Worm (Caenorhabditis elegans) whole organism, midembryonic: ENCODE results near the gene C27F2.7.

ENCODE experiments used
- T22C8.4 ChIP-seq: fragments of 200-800 bp; sonication (Bioruptor generic); IDR thresholded peaks from 2 replicates; pipeline ENCODE4 v1.3.6; 2022; ENCODE audit warnings: missing genetic modification characterization, missing compliant biosample characterization
- cog-1 ChIP-seq: sonication (generic microtip); optimal IDR thresholded peaks from 2 replicates; lab custom pipeline; 2016; ENCODE audit warnings: missing genetic modification characterization, missing compliant biosample characterization
- flt-1 ChIP-seq: fragments of 200-800 bp; sonication (Bioruptor generic); IDR thresholded peaks from 2 replicates; pipeline ENCODE4 v1.3.6; 2022; ENCODE audit warnings: missing genetic modification characterization, missing compliant biosample characterization
- klf-2 ChIP-seq: fragments of 200-800 bp; sonication (Bioruptor generic); conservative IDR thresholded peaks from 2 replicates; pipeline ENCODE4 v1.3.6; 2022; ENCODE audit warnings: missing genetic modification reagents, missing genetic modification characterization, missing compliant biosample characterization
- med-1 ChIP-seq: sonication (generic microtip); optimal IDR thresholded peaks from 2 replicates; lab custom pipeline; 2017; ENCODE audit warnings: missing genetic modification characterization, mild to moderate bottlenecking, missing compliant biosample characterization, antibody characterized with exemption, missing genetic modification reagents; ENCODE audit not compliant: insufficient read depth
- ref-1 ChIP-seq: fragments of 200-800 bp; sonication (Bioruptor generic); conservative IDR thresholded peaks from 2 replicates; pipeline ENCODE4 v1.3.6; 2022; ENCODE audit warnings: missing genetic modification reagents, missing genetic modification characterization, missing compliant biosample characterization
- tab-1 ChIP-seq: fragments of 200-800 bp; sonication (Bioruptor generic); IDR thresholded peaks from 2 replicates; pipeline ENCODE4 v1.3.6; 2022; ENCODE audit warnings: missing genetic modification characterization, missing compliant biosample characterization
- ztf-23 ChIP-seq: fragments of 200-800 bp; sonication (Bioruptor generic); IDR thresholded peaks from 2 replicates; pipeline ENCODE4 v1.3.6; 2022; ENCODE audit warnings: missing genetic modification reagents, missing genetic modification characterization, missing compliant biosample characterization
- ztf-29 ChIP-seq: fragments of 200-800 bp; sonication (Bioruptor generic); IDR thresholded peaks from 2 replicates; pipeline ENCODE4 v1.3.6; 2022; ENCODE audit warnings: missing genetic modification reagents, missing genetic modification characterization, missing compliant biosample characterization

Gene C27F2.7

ce11 chrIII:4984444-4985086 is at the start of gene C27F2.7:
TSS of gene C27F2.7 (minus strand) at chrIII:4984494.
- no peak for TF ChIP-seq tab-1 (GFP tag; lab: Robert Waterston, UW)
- no peak for TF ChIP-seq ztf-29 (GFP tag; lab: Robert Waterston, UW)

DNA sequence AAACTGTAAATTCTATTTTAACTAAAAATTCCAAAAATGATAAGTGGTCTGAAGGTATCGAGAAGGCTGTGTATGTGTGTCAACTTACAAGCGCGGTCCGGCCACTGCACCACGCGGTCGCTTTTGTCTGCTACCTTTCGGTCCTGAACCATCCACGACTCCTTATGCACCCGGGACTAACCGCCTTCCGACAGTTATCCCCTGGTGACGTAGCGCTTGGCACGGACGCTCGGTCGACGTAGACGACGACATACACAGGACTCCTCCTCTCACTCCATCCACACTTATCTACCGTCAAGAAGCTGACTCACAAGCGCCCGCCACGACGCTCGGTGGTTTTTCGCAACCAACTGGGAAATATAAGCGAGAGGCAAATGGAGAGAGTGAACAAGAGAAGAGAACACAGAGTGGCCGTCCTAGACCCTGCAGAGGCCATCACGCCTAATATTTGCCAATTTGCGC is 47.1 kb upstream of the C27F2.7 start:
- peak; percentile 82 for TF ChIP-seq ref-1 (GFP tag; lab: Robert Waterston, UW)
- peak; percentile 94 for TF ChIP-seq flt-1 (GFP tag; lab: Robert Waterston, UW)
- peak; percentile 85 for TF ChIP-seq T22C8.4 (GFP tag; lab: Robert Waterston, UW)
- peak; percentile 87 for TF ChIP-seq klf-2 (GFP tag; lab: Robert Waterston, UW)
- TF ChIP-seq tab-1 (GFP tag; lab: Robert Waterston, UW), result peak; percentile 91
- TF ChIP-seq ztf-23 (GFP tag; lab: Robert Waterston, UW), result peak; percentile 95
- TF ChIP-seq med-1, result peak; percentile 29
- TF ChIP-seq cog-1 (tag; lab: Kevin White, UChicago), result peak; percentile 78
- peak; percentile 90 for TF ChIP-seq ztf-29 (GFP tag; lab: Robert Waterston, UW)

DNA sequence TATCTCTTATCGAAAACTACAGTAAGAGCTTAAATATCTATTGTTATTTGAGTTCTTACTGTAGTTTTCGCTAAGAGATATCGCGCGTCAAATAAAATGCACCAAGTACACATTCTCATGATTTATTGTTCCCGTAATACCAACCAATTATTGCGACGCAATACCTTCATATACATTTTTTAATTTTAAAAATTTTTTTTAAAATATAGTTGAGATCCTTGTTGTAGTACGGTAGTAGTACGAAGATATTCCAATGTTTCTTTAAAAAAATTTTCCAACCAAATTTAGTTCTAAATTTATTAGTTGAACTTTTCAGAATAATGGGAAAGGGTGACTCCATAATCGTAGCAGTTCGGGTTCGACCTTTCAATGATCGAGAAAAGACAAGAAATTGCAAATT is 46.3 kb upstream of the C27F2.7 start, which contains the start of gene klp-6:
klp-6 (plus strand) TSS at position 301 of the 400 bp plus-strand sequence.
- TF ChIP-seq ztf-23 (GFP tag; lab: Robert Waterston, UW) (no peak), flt-1 (GFP tag; lab: Robert Waterston, UW) (no peak), cog-1 (tag; lab: Kevin White, UChicago) (no peak), tab-1 (GFP tag; lab: Robert Waterston, UW) (no peak), klf-2 (GFP tag; lab: Robert Waterston, UW) (no peak)

- TF ChIP-seq ref-1 (GFP tag; lab: Robert Waterston, UW) (no peak), flt-1 (GFP tag; lab: Robert Waterston, UW) (no peak), ztf-23 (GFP tag; lab: Robert Waterston, UW) (no peak), tab-1 (GFP tag; lab: Robert Waterston, UW) (no peak), ztf-29 (GFP tag; lab: Robert Waterston, UW) (no peak), cog-1 (tag; lab: Kevin White, UChicago) (no peak), T22C8.4 (GFP tag; lab: Robert Waterston, UW) (no peak), med-1 (no peak), klf-2 (GFP tag; lab: Robert Waterston, UW) (no peak)
Measured at ce11 chrIII:5027219-5027618, 42.9 kb upstream of the C27F2.7 start.

ce11 chrIII:5026366-5026765 is 42.1 kb upstream of the C27F2.7 start:
- TF ChIP-seq klf-2 (GFP tag; lab: Robert Waterston, UW) (no peak), flt-1 (GFP tag; lab: Robert Waterston, UW) (no peak), T22C8.4 (GFP tag; lab: Robert Waterston, UW) (no peak), ztf-23 (GFP tag; lab: Robert Waterston, UW) (no peak), cog-1 (tag; lab: Kevin White, UChicago) (no peak), med-1 (no peak), ztf-29 (GFP tag; lab: Robert Waterston, UW) (no peak), ref-1 (GFP tag; lab: Robert Waterston, UW) (no peak), tab-1 (GFP tag; lab: Robert Waterston, UW) (no peak)

DNA sequence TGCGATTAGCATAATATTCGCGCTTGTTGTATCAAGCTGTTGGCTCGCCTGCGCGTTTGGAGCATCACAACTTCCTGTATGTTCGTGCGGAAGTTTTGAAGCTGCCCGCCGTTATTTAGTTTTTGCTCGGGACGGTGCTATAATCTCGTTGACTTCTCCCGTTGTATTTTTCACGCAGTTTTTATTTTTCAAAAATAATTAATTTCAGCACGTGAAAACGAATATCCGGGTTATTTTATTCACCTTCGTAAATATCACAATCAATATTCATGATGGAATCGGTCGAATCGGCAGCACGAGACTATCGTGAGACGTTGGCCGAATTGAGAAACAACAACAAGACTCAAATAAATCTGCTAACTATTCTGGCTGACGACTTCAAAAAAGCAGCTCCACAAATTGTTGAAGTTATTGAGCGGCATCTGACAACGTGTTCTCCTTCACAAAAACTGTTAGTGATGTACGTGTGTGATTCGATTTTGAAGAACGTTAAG is 40.9 kb upstream of the C27F2.7 start:
- TF ChIP-seq T22C8.4 (GFP tag; lab: Robert Waterston, UW), result no peak
- TF ChIP-seq ztf-29 (GFP tag; lab: Robert Waterston, UW), result no peak
- TF ChIP-seq cog-1 (tag; lab: Kevin White, UChicago), result no peak
- no peak for TF ChIP-seq klf-2 (GFP tag; lab: Robert Waterston, UW)
- TF ChIP-seq med-1, result no peak
- TF ChIP-seq ref-1 (GFP tag; lab: Robert Waterston, UW), result no peak

DNA sequence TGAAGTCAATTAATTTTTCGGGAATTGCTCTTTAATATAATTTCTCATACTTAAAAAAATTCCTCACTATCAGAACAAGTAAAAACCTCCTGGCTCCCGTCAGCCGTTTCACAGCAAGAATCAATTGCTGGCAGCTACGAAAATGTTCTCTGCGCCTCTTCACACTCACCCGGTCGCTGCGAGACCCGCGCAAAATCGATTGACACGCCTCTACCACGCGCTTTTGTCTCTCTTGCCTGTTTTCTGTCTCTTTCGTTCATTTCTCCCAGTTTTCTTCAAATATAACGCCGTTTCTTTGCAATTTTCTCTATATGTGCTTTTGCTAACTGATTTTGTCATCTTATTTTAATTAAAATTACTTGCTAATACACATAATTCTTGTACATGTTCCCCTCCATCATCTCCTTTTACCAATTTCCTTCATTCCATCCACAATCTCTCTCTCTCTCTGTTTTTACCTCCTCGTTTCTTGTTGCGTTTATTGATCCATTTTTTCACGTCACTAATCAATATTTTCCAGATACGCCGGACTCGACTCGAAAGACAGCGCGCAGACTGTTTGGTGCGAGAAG is 40.2 kb upstream of the C27F2.7 start, which contains the start of gene pcf-11:
pcf-11 (plus strand) TSS at position 522 of the 572 bp plus-strand sequence.
- no peak for TF ChIP-seq flt-1 (GFP tag; lab: Robert Waterston, UW)
- TF ChIP-seq tab-1 (GFP tag; lab: Robert Waterston, UW), result no peak
- peak; percentile 11 for TF ChIP-seq med-1
- peak; percentile 91 for TF ChIP-seq T22C8.4 (GFP tag; lab: Robert Waterston, UW)
- TF ChIP-seq ref-1 (GFP tag; lab: Robert Waterston, UW), result no peak
- TF ChIP-seq ztf-23 (GFP tag; lab: Robert Waterston, UW), result peak; percentile 80
- no peak for TF ChIP-seq ztf-29 (GFP tag; lab: Robert Waterston, UW)
- peak; percentile 22 for TF ChIP-seq cog-1 (tag; lab: Kevin White, UChicago)
- no peak for TF ChIP-seq klf-2 (GFP tag; lab: Robert Waterston, UW)

DNA sequence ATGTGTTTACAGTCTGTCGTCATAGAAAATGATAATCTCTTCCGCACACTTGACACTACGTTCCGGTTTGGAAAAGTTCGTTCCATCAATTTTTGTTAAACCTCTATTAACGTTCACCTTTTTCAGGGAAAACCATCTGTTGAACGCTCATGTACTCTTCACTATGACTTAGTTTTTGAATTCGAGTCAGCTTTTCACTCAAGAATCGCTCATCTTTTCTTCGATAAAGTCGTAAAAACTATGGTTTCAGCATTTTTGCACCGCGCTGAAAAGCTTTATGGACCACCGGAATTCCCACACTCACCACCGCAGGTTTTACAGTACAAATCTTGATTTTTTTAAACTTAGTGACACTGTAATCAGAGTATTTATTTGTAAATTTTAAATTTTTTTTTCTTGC is 39.3 kb upstream of the C27F2.7 start:
- no peak for TF ChIP-seq cog-1 (tag; lab: Kevin White, UChicago)
- no peak for TF ChIP-seq T22C8.4 (GFP tag; lab: Robert Waterston, UW)
- no peak for TF ChIP-seq med-1
- TF ChIP-seq ztf-23 (GFP tag; lab: Robert Waterston, UW), result no peak
- TF ChIP-seq tab-1 (GFP tag; lab: Robert Waterston, UW), result no peak
- no peak for TF ChIP-seq flt-1 (GFP tag; lab: Robert Waterston, UW)

DNA sequence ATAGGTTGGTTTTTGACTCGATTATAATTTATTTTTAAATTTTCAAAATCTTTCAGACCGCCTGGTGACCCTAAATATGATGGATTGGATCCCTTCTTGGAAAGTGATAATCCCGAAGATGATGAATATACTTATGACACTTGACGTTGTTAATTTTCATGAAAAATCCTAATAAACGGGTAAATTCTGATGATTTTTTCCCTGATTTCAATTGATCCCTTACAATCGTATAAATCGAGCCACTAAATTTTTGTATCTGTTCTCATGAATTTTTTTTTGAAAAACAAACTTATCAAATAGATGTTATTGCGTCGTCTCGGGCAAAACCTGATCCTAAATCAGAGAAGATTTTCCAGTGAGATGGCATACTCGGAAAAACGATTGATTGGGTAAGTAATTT is 38.7 kb upstream of the C27F2.7 start, which contains the start of gene R144.13:
R144.13 (plus strand) TSS at position 301 of the 400 bp plus-strand sequence.
- no peak for TF ChIP-seq med-1
- TF ChIP-seq T22C8.4 (GFP tag; lab: Robert Waterston, UW), result no peak
- no peak for TF ChIP-seq tab-1 (GFP tag; lab: Robert Waterston, UW)
- TF ChIP-seq ztf-23 (GFP tag; lab: Robert Waterston, UW), result no peak
- no peak for TF ChIP-seq ref-1 (GFP tag; lab: Robert Waterston, UW)
- TF ChIP-seq klf-2 (GFP tag; lab: Robert Waterston, UW), result no peak
- TF ChIP-seq ztf-29 (GFP tag; lab: Robert Waterston, UW), result no peak
